Worm (Caenorhabditis elegans): ENCODE data around the gene cutl-22.

DNA sequence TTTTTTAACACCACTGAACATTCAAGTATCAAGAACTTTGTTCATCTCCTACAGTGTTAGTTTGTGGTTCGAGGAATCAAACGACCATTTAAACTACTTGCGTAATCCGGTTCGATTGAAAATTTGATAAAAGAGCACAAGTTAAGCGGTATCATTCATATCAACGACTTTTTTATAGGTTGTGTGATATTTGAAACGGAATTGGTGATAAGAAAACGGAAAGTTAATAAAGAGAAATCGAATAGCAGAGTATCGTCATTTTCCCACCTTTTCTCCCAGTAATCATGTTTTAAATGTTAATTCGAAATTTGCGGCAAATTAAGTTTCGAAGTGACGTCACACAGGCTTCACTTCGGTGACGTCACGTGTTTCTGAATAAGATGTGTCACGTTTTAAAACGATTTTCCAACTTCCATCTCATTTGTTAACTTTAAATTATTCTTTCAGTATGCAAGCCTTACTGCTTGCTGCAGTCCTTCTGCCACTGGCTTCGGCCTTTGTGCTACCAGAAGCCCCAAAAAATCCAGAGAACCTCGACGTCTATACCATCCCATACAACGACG lies 34.8 kb downstream of the cutl-22 start, which contains the start of gene T21H3.1:
- TF ChIP-seq ama-1 (optimal IDR thresholded peaks at IDR 0.05) (no peak), pqm-1 (tag; optimal IDR thresholded peaks at IDR 0.05) (peak; percentile 95), nhr-67 (tag; optimal IDR thresholded peaks at IDR 0.05) (no peak), nhr-77 (tag; optimal IDR thresholded peaks at IDR 0.05) (no peak), lin-39 (tag; optimal IDR thresholded peaks at IDR 0.05) (no peak)
